Worm (Caenorhabditis elegans) whole organism, mixed stage, embryonic: ENCODE measurements around the gene msh-5.

ENCODE experiments used
- M03D4.4 ChIP-seq: sonication (generic microtip); optimal IDR thresholded peaks from 2 replicates; lab custom pipeline; 2017; ENCODE audit warnings: mild to moderate bottlenecking, missing genetic modification characterization, missing compliant biosample characterization
- blmp-1 ChIP-seq: fragments of 150-350 bp; optimal IDR thresholded peaks from 2 replicates; lab custom pipeline; 2014; ENCODE audit warnings: missing biosample characterization, missing genetic modification characterization
- ceh-39 ChIP-seq: fragments of 150-350 bp; optimal IDR thresholded peaks from 2 replicates; lab custom pipeline; 2014; ENCODE audit warnings: missing biosample characterization, missing genetic modification characterization
- ceh-83 ChIP-seq: fragments of 200-800 bp; sonication (Bioruptor generic); optimal IDR thresholded peaks from 2 replicates; lab custom pipeline; 2018; ENCODE audit warnings: mild to moderate bottlenecking, missing genetic modification characterization, missing compliant biosample characterization
- ces-1 ChIP-seq: fragments of 150-350 bp; optimal IDR thresholded peaks from 2 replicates; lab custom pipeline; 2014; ENCODE audit warnings: missing biosample characterization, missing genetic modification reagents, missing genetic modification characterization
- cnd-1 ChIP-seq: fragments of 200-800 bp; sonication (Bioruptor generic); optimal IDR thresholded peaks from 2 replicates; lab custom pipeline; 2018; ENCODE audit warnings: mild to moderate bottlenecking, missing genetic modification characterization, missing compliant biosample characterization
- elt-1 ChIP-seq: sonication (generic microtip); optimal IDR thresholded peaks from 2 replicates; lab custom pipeline; 2017; ENCODE audit warnings: missing genetic modification characterization, mild to moderate bottlenecking, missing compliant biosample characterization, antibody characterized with exemption, moderate library complexity, borderline replicate concordance; ENCODE audit not compliant: insufficient read depth
- elt-3 ChIP-seq: fragments of 150-350 bp; optimal IDR thresholded peaks from 2 replicates; lab custom pipeline; 2014; ENCODE audit warnings: missing biosample characterization, missing genetic modification characterization
- hlh-1 ChIP-seq: fragments of 150-350 bp; optimal IDR thresholded peaks from 2 replicates; lab custom pipeline; 2014; ENCODE audit warnings: missing biosample characterization, missing genetic modification reagents, missing genetic modification characterization
- lin-32 ChIP-seq: fragments of 200-800 bp; sonication (Bioruptor generic); optimal IDR thresholded peaks from 2 replicates; lab custom pipeline; 2018; ENCODE audit warnings: mild to moderate bottlenecking, missing genetic modification characterization, missing compliant biosample characterization
- lsy-2 ChIP-seq: fragments of 150-350 bp; optimal IDR thresholded peaks from 2 replicates; lab custom pipeline; 2014; ENCODE audit warnings: missing biosample characterization, missing genetic modification characterization
- mab-5 ChIP-seq: fragments of 150-350 bp; optimal IDR thresholded peaks from 2 replicates; lab custom pipeline; 2014; ENCODE audit warnings: missing biosample characterization, missing genetic modification characterization
- mls-2 ChIP-seq: sonication (generic microtip); optimal IDR thresholded peaks from 2 replicates; lab custom pipeline; 2016; ENCODE audit warnings: mild to moderate bottlenecking, missing genetic modification characterization, moderate library complexity, missing compliant biosample characterization
- nhr-12 ChIP-seq: fragments of 150-350 bp; optimal IDR thresholded peaks from 2 replicates; lab custom pipeline; 2014; ENCODE audit warnings: missing biosample characterization, missing genetic modification characterization
- nhr-237 ChIP-seq: fragments of 150-350 bp; optimal IDR thresholded peaks from 2 replicates; lab custom pipeline; 2014; ENCODE audit warnings: missing biosample characterization, missing genetic modification characterization
- nhr-28 ChIP-seq: fragments of 150-350 bp; optimal IDR thresholded peaks from 2 replicates; lab custom pipeline; 2014; ENCODE audit warnings: missing biosample characterization, missing genetic modification characterization
- nhr-76 ChIP-seq: sonication (generic microtip); optimal IDR thresholded peaks from 2 replicates; lab custom pipeline; 2017; ENCODE audit warnings: missing biosample characterization, missing genetic modification characterization
- pha-4 ChIP-seq: fragments of 150-350 bp; optimal IDR thresholded peaks from 2 replicates; lab custom pipeline; 2018; ENCODE audit warnings: missing biosample characterization, missing genetic modification reagents, missing genetic modification characterization
- sem-2 ChIP-seq: fragments of 200-800 bp; sonication (Bioruptor generic); optimal IDR thresholded peaks from 2 replicates; lab custom pipeline; 2018; ENCODE audit warnings: mild to moderate bottlenecking, missing genetic modification characterization, missing compliant biosample characterization
- sptf-1 ChIP-seq: sonication (generic microtip); optimal IDR thresholded peaks from 2 replicates; lab custom pipeline; 2017; ENCODE audit warnings: mild to moderate bottlenecking, missing genetic modification characterization, moderate library complexity, missing compliant biosample characterization
- tbx-8 ChIP-seq: fragments of 200-800 bp; sonication (Bioruptor generic); optimal IDR thresholded peaks from 2 replicates; lab custom pipeline; 2018; ENCODE audit warnings: mild to moderate bottlenecking, missing genetic modification characterization, moderate library complexity, missing compliant biosample characterization
- unc-39 ChIP-seq: fragments of 150-350 bp; optimal IDR thresholded peaks from 2 replicates; lab custom pipeline; 2014; ENCODE audit warnings: missing biosample characterization, missing genetic modification characterization
- unc-62 ChIP-seq: fragments of 150-350 bp; optimal IDR thresholded peaks from 2 replicates; lab custom pipeline; 2014; ENCODE audit warnings: missing biosample characterization, missing genetic modification reagents, missing genetic modification characterization
- zip-8 ChIP-seq: fragments of 150-350 bp; optimal IDR thresholded peaks from 2 replicates; lab custom pipeline; 2014; ENCODE audit warnings: missing biosample characterization, missing genetic modification characterization

Gene msh-5

DNA sequence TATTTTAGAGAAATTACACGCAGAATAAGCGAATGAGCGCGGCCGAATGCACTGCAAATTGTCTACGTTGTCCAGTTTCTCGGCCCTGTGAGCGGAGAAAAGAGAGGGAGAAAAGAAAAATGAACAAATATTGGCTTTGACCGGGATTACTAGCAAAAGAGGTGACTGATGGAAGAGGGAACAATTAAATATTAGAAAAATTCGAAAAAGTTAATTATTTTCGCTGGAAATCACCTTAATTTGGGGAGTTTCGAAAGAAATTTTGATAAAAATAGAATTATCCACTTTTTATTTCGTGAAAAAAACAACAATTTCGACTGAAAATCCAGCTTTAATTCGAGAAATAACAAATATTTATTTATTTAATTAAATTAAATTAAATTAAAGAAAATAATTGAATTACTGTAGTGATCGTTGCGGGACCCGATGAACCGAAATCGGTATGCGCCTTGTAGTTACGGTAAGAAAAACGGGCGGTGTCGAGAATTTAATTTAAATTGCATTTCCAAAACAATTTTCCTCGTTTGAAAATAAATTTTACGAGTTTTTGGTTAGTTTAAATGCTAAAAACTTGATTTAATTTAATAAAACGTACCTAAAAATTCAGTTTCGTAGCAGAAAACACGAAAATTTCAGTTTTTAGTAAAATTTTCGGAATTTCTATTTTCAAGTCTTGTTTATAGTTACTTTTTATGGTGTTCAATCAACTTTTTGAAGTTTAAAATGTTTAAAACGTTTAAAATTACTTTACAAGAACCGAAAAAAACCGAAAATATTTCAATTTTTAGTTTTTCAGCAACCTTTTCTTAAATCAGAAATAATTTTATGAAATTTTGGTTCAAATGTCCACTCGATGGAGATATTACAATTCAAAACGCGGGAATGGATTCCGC, at the start of gene msh-5, which contains the start of gene crld-1:
msh-5 (plus strand) TSS at position 843 of the 893 bp plus-strand sequence.
crld-1 (minus strand) TSS at position 51 of the 893 bp plus-strand sequence.
- TF ChIP-seq sptf-1 (tag; lab: Kevin White, UChicago) (no peak), unc-39 (tag; lab: Kevin White, UChicago) (no peak), ceh-83 (GFP tag; lab: Kevin White, UChicago) (no peak), pha-4 (tag; lab: Kevin White, UChicago) (no peak), blmp-1 (tag; lab: Kevin White, UChicago) (no peak), nhr-237 (tag; lab: Kevin White, UChicago) (no peak), elt-1 (tag; lab: Kevin White, UChicago) (no peak), unc-62 (GFP tag; lab: Kevin White, UChicago) (no peak), nhr-12 (tag; lab: Kevin White, UChicago) (no peak), mls-2 (tag; lab: Kevin White, UChicago) (no peak), tbx-8 (GFP tag; lab: Kevin White, UChicago) (no peak), M03D4.4 (tag; lab: Kevin White, UChicago) (no peak)
- TF ChIP-seq, all 35 proteins: peak for 0

DNA sequence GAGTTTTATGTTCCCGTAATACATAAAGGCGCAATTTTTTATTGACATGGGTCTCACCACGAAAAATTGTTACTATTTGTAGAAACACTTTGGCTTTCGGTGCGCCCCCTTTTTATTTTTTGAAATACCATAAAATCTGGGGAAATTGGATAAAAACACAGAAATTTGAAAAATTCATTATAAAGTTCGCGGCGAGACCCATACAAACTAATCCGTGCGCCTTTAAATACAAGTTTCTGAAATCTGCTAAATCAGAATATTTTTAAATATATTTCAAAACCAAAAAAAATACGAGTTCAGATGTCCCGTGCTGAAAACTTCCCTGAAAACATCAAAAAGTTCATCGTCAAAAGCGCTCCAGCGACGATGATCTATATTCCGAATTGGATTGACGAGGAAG, 47.7 kb upstream of the msh-5 start, which contains the start of gene B0564.2:
B0564.2 (plus strand) TSS at position 301 of the 400 bp plus-strand sequence.
- no peak for TF ChIP-seq tbx-8 (GFP tag; lab: Kevin White, UChicago)
- TF ChIP-seq nhr-28, result no peak
- TF ChIP-seq ceh-39 (tag; lab: Kevin White, UChicago), result no peak
- no peak for TF ChIP-seq pha-4 (tag; lab: Kevin White, UChicago)
- TF ChIP-seq mls-2 (tag; lab: Kevin White, UChicago), result no peak
- TF ChIP-seq sem-2 (GFP tag; lab: Kevin White, UChicago), result no peak
- no peak for TF ChIP-seq ces-1 (GFP tag; lab: Kevin White, UChicago)

DNA sequence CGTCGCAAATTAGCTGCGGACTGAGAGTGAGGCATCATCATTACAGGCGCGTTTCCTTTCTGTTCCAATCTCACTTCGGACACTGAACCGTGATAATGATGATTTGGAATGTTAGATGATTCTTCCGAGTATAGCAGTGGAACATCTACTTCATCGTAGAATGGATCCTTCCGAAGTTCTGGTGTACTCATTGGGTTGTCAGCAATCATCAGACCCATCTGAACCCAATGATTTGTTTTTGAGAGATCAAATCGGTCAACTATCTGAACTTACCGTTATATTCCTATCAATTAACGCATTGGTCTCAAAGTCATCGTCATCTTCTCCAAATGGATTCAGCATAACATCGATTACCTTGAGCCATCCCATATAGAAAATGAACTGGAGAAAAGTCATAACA, 46.6 kb upstream of the msh-5 start:
- TF ChIP-seq sem-2 (GFP tag; lab: Kevin White, UChicago) (no peak), mab-5 (tag; lab: Kevin White, UChicago) (no peak), elt-3 (tag; lab: Kevin White, UChicago) (no peak), lsy-2 (no peak), hlh-1 (tag; lab: Kevin White, UChicago) (no peak)

DNA sequence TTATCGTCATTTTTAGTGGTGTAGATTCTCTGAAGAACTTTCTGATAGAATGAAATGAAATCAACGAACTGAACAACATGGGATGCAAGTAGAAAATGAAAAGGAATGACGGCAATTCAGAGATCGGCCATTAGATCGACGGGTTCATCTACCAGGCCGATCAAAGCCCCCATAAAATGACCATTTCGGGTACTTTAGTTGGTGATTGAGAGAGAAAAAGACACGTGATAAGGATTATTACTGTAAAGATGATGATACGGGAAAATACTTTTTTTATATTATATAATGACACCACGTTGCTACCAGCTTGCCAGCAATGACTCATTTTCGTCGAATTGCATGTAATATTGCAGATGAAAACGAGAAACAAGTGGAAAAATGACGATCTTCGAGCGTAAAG, 45.3 kb upstream of the msh-5 start, which contains the start of gene best-1:
best-1 (minus strand) TSS at position 29 of the 400 bp plus-strand sequence.
- TF ChIP-seq lin-32 (GFP tag; lab: Kevin White, UChicago), result no peak
- TF ChIP-seq nhr-12 (tag; lab: Kevin White, UChicago), result no peak
- no peak for TF ChIP-seq sem-2 (GFP tag; lab: Kevin White, UChicago)
- TF ChIP-seq pha-4 (tag; lab: Kevin White, UChicago), result no peak
- no peak for TF ChIP-seq nhr-76
- TF ChIP-seq tbx-8 (GFP tag; lab: Kevin White, UChicago), result no peak
- no peak for TF ChIP-seq lsy-2
- TF ChIP-seq sptf-1 (tag; lab: Kevin White, UChicago), result no peak
- no peak for TF ChIP-seq mls-2 (tag; lab: Kevin White, UChicago)
- TF ChIP-seq nhr-237 (tag; lab: Kevin White, UChicago), result no peak
- no peak for TF ChIP-seq cnd-1 (tag; lab: Kevin White, UChicago)
- no peak for TF ChIP-seq nhr-28

DNA sequence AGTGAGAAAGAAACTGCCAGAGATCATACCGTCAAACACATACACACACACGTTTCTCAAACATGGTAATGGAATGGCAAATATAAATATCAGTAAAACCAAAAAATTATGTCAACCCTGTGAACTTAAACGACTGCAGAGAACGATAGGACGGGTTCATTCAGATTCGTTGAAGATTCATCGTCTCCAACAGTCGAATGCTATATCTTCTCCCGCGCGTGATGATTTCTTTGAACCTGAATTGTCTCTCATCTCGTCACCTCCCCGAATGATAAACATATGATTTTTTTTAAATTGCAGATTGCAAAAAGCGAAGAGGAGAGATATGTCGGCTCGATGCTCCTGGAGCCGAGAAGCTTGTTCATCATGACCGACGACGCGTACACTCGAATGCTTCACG, 44.2 kb upstream of the msh-5 start:
- TF ChIP-seq zip-8 (tag; lab: Kevin White, UChicago) (no peak), lin-32 (GFP tag; lab: Kevin White, UChicago) (no peak), ces-1 (GFP tag; lab: Kevin White, UChicago) (no peak)

DNA sequence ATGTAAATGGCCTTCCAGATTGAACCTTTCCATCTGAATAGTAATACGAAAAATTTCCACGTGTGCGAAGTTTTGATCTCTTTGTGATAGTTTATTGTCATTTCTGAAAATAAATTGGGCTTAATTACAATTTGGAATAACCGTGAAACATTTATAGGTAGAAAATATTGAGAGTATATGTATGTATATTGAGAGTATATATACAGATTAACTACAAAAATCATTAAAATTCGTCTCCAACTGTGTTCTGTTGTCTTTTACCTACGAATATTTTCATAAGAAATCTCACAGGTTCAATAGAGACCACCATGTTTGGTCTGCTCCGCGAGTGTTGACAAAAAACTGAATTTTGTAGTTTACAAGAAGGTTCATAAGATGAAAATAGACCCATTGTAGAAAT, 42.1 kb upstream of the msh-5 start, which contains the start of gene best-2:
best-2 (minus strand) TSS at position 101 of the 400 bp plus-strand sequence.
- TF ChIP-seq M03D4.4 (tag; lab: Kevin White, UChicago), result no peak
- no peak for TF ChIP-seq nhr-28
- TF ChIP-seq zip-8 (tag; lab: Kevin White, UChicago), result no peak
- no peak for TF ChIP-seq cnd-1 (tag; lab: Kevin White, UChicago)
